Worm (Caenorhabditis elegans) whole organism, L4/young adult: ENCODE results near the gene tsp-16.

ENCODE experiments used
- dao-5 ChIP-seq: sonication (generic microtip); optimal IDR thresholded peaks from 2 replicates; lab custom pipeline; 2016; ENCODE audit warnings: missing genotype, missing genetic modification characterization, moderate library complexity, missing compliant biosample characterization
- him-1 ChIP-seq: sonication (generic microtip); optimal IDR thresholded peaks from 2 replicates; lab custom pipeline; 2016; ENCODE audit warnings: missing genotype, missing genetic modification reagents, missing genetic modification characterization, missing compliant biosample characterization

DNA sequence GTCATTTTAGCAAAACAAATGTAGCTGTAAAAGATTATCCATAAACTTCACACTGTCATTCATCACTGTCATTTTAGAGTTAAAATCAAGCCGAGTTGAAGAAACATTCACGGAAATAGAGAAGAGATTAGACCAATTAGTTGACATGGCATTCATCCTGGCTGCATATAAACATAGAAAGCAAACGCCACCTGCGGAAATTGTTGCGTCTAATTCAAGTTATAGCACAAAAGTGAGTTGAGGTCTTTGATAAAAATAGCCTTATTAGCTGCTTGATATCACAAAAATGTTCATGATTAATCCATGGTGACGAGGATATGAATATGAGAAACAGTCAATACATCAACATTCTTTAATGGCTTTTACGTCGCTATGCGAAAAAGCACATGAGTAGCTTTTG is 27.9 kb downstream of the tsp-16 start:
- TF ChIP-seq dao-5 (tag; lab: Kevin White, UChicago), result no peak
- TF ChIP-seq him-1 (tag; lab: Kevin White, UChicago), result no peak
